Worm (Caenorhabditis elegans): Measurements from ENCODE around the gene rfc-3.

Gene rfc-3

DNA sequence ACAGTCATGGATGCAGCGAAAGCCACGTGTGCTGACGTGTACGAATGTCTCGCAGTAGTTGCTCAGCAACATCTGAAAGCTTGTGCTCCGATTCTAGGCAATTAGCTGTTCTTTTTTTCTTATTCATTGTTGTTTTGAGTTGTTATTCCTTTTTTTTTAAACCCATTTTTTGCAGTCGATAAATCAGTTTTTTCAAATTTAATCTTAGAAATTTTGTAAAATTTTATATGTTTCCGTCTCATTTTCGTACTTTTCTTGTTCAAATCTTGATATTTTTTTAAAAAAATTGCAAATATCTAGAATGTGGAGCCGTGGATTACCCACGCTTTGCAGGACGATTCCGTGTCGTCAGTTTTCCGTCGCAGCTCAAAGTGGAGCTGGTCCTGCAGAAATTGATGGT is 4.9 kb downstream of the rfc-3 start, which contains the start of gene fask-1:
Gene fask-1, plus strand, starts transcription at position 301 of the 400 bp plus-strand sequence.
- no peak for TF ChIP-seq nhr-28 (tag; optimal IDR thresholded peaks at IDR 0.05)
- TF ChIP-seq zip-8 (tag; optimal IDR thresholded peaks at IDR 0.05), result no peak
- TF ChIP-seq tbx-8 (GFP tag; optimal IDR thresholded peaks at IDR 0.05), result no peak
- no peak for TF ChIP-seq ztf-11 (tag; optimal IDR thresholded peaks at IDR 0.05)
- TF ChIP-seq flh-1 (GFP tag; optimal IDR thresholded peaks at IDR 0.05), result no peak
- TF ChIP-seq lsy-2 (tag; optimal IDR thresholded peaks at IDR 0.05), result no peak
- no peak for TF ChIP-seq ceh-39 (tag; optimal IDR thresholded peaks at IDR 0.05)
- no peak for TF ChIP-seq drap-1 (GFP tag; optimal IDR thresholded peaks at IDR 0.05)
- TF ChIP-seq lin-13 (tag; optimal IDR thresholded peaks at IDR 0.05), result no peak
- no peak for TF ChIP-seq M03D4.4 (tag; optimal IDR thresholded peaks at IDR 0.05)
- no peak for TF ChIP-seq mep-1 (tag; optimal IDR thresholded peaks at IDR 0.05)
- no peak for TF ChIP-seq sem-2 (GFP tag; optimal IDR thresholded peaks at IDR 0.05)
- no peak for TF ChIP-seq unc-62 (GFP tag; optimal IDR thresholded peaks at IDR 0.05)
- no peak for TF ChIP-seq ceh-83 (GFP tag; optimal IDR thresholded peaks at IDR 0.05)
- TF ChIP-seq mab-5 (tag; optimal IDR thresholded peaks at IDR 0.05), result no peak
- no peak for TF ChIP-seq sptf-1 (tag; optimal IDR thresholded peaks at IDR 0.05)
- TF ChIP-seq nhr-2 (tag; optimal IDR thresholded peaks at IDR 0.05), result no peak
- no peak for TF ChIP-seq unc-120 (tag; optimal IDR thresholded peaks at IDR 0.05; ENCODE audit: poor library complexity, severe bottlenecking)

DNA sequence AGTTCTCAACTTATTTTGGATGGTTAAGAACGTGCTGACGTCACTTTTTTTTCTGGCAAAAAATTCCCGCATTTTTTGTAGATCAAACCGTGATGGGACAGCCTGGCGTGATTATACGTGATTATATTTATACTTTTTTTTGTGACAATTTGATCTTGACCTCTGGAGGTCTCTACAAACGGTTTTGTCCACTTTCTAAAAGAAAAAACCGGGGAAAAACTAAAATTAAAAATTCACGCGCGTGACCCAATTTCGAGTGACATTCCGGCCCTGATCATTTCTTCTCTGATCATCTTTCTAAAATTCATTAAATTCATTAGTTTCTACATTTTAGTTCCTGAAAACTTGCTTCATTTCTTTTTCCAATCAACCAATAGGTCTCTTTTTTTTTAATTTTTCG is 9.3 kb downstream of the rfc-3 start, which contains the start of gene rde-11:
Gene rde-11, plus strand, starts transcription at position 301 of the 400 bp plus-strand sequence.
- TF ChIP-seq blmp-1 (tag; optimal IDR thresholded peaks at IDR 0.05), result no peak
- TF ChIP-seq cnd-1 (tag; optimal IDR thresholded peaks at IDR 0.05), result no peak
- TF ChIP-seq flh-1 (GFP tag; optimal IDR thresholded peaks at IDR 0.05), result no peak
- no peak for TF ChIP-seq unc-120 (tag; optimal IDR thresholded peaks at IDR 0.05; ENCODE audit: poor library complexity, severe bottlenecking)
- no peak for TF ChIP-seq hlh-1 (tag; optimal IDR thresholded peaks at IDR 0.05)
- no peak for TF ChIP-seq mab-5 (tag; optimal IDR thresholded peaks at IDR 0.05)
- no peak for TF ChIP-seq nhr-2 (tag; optimal IDR thresholded peaks at IDR 0.05)
- no peak for TF ChIP-seq mep-1 (tag; optimal IDR thresholded peaks at IDR 0.05)
- TF ChIP-seq bed-3 (GFP tag; optimal IDR thresholded peaks at IDR 0.05), result no peak

DNA sequence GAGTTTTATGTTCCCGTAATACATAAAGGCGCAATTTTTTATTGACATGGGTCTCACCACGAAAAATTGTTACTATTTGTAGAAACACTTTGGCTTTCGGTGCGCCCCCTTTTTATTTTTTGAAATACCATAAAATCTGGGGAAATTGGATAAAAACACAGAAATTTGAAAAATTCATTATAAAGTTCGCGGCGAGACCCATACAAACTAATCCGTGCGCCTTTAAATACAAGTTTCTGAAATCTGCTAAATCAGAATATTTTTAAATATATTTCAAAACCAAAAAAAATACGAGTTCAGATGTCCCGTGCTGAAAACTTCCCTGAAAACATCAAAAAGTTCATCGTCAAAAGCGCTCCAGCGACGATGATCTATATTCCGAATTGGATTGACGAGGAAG is 11.8 kb downstream of the rfc-3 start, which contains the start of gene B0564.2:
Gene B0564.2, plus strand, starts transcription at position 301 of the 400 bp plus-strand sequence.
- TF ChIP-seq M03D4.4 (tag; optimal IDR thresholded peaks at IDR 0.05), result no peak
- TF ChIP-seq snpc-4 (tag; optimal IDR thresholded peaks at IDR 0.05), result no peak
- TF ChIP-seq unc-62 (GFP tag; optimal IDR thresholded peaks at IDR 0.05), result no peak
- no peak for TF ChIP-seq unc-120 (tag; optimal IDR thresholded peaks at IDR 0.05; ENCODE audit: poor library complexity, severe bottlenecking)
- TF ChIP-seq ceh-83 (GFP tag; optimal IDR thresholded peaks at IDR 0.05), result no peak
- TF ChIP-seq ham-2 (GFP tag; optimal IDR thresholded peaks at IDR 0.05), result no peak
- TF ChIP-seq nhr-28 (tag; optimal IDR thresholded peaks at IDR 0.05), result no peak
- TF ChIP-seq nhr-237 (tag; optimal IDR thresholded peaks at IDR 0.05), result no peak
- no peak for TF ChIP-seq elt-3 (tag; optimal IDR thresholded peaks at IDR 0.05)
- no peak for TF ChIP-seq lsy-2 (tag; optimal IDR thresholded peaks at IDR 0.05)
- TF ChIP-seq blmp-1 (tag; optimal IDR thresholded peaks at IDR 0.05), result no peak
- no peak for TF ChIP-seq mls-2 (tag; optimal IDR thresholded peaks at IDR 0.05)
- no peak for TF ChIP-seq pha-4 (tag; optimal IDR thresholded peaks at IDR 0.05)
- TF ChIP-seq flh-1 (GFP tag; optimal IDR thresholded peaks at IDR 0.05), result no peak
- no peak for TF ChIP-seq sem-2 (GFP tag; optimal IDR thresholded peaks at IDR 0.05)
- no peak for TF ChIP-seq nhr-12 (tag; optimal IDR thresholded peaks at IDR 0.05)
- no peak for TF ChIP-seq ceh-43 (GFP tag; optimal IDR thresholded peaks at IDR 0.05)

DNA sequence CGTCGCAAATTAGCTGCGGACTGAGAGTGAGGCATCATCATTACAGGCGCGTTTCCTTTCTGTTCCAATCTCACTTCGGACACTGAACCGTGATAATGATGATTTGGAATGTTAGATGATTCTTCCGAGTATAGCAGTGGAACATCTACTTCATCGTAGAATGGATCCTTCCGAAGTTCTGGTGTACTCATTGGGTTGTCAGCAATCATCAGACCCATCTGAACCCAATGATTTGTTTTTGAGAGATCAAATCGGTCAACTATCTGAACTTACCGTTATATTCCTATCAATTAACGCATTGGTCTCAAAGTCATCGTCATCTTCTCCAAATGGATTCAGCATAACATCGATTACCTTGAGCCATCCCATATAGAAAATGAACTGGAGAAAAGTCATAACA is 12.9 kb downstream of the rfc-3 start:
- TF ChIP-seq elt-3 (tag; optimal IDR thresholded peaks at IDR 0.05) (no peak), blmp-1 (tag; optimal IDR thresholded peaks at IDR 0.05) (no peak), M03D4.4 (tag; optimal IDR thresholded peaks at IDR 0.05) (no peak), unc-120 (tag; optimal IDR thresholded peaks at IDR 0.05; ENCODE audit: poor library complexity, severe bottlenecking) (no peak), mls-2 (tag; optimal IDR thresholded peaks at IDR 0.05) (no peak), lin-32 (GFP tag; optimal IDR thresholded peaks at IDR 0.05) (no peak), ces-1 (GFP tag; optimal IDR thresholded peaks at IDR 0.05) (no peak), ztf-11 (tag; optimal IDR thresholded peaks at IDR 0.05) (no peak), sem-2 (GFP tag; optimal IDR thresholded peaks at IDR 0.05) (no peak), ceh-83 (GFP tag; optimal IDR thresholded peaks at IDR 0.05) (no peak)

DNA sequence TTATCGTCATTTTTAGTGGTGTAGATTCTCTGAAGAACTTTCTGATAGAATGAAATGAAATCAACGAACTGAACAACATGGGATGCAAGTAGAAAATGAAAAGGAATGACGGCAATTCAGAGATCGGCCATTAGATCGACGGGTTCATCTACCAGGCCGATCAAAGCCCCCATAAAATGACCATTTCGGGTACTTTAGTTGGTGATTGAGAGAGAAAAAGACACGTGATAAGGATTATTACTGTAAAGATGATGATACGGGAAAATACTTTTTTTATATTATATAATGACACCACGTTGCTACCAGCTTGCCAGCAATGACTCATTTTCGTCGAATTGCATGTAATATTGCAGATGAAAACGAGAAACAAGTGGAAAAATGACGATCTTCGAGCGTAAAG is 14.2 kb downstream of the rfc-3 start, which contains the start of gene best-1:
Gene best-1, minus strand, starts transcription at position 29 of the 400 bp plus-strand sequence.
- TF ChIP-seq ztf-11 (tag; optimal IDR thresholded peaks at IDR 0.05) (no peak), lsy-2 (tag; optimal IDR thresholded peaks at IDR 0.05) (no peak), lin-13 (tag; optimal IDR thresholded peaks at IDR 0.05) (no peak)

All from whole organism, mixed stage, embryonic.